Worm (Caenorhabditis elegans): ENCODE data around the gene F35B3.4.

Gene F35B3.4

ce11 chrX:17058340-17058739, 37.6 kb upstream of the F35B3.4 start (continued):
- TF ChIP-seq lin-35 (GFP tag; optimal IDR thresholded peaks at IDR 0.05) (peak in 1 of 2 experiments; percentile 48), Y116A8C.19 (tag; optimal IDR thresholded peaks at IDR 0.05; ENCODE audit: borderline replicate concordance) (no peak), pag-3 (tag; optimal IDR thresholded peaks at IDR 0.05; ENCODE audit: borderline replicate concordance, insufficient read depth) (no peak), nhr-71 (tag; optimal IDR thresholded peaks at IDR 0.05) (peak; percentile 46), ama-1 (optimal IDR thresholded peaks at IDR 0.05) (peak; percentile 16), elt-3 (tag; optimal IDR thresholded peaks at IDR 0.05) (peak in 1 of 6 experiments; percentile 6), mab-9 (GFP tag; IDR thresholded peaks at IDR 0.05) (no peak), hlh-17 (GFP tag; optimal IDR thresholded peaks at IDR 0.05; ENCODE audit: borderline replicate concordance) (no peak), snu-23 (GFP tag; optimal IDR thresholded peaks at IDR 0.05) (peak; percentile 19), nhr-19 (GFP tag; conservative IDR thresholded peaks at IDR 0.05) (peak; percentile 28), fos-1 (tag; optimal IDR thresholded peaks at IDR 0.05) (no peak), skn-1 (tag; optimal IDR thresholded peaks at IDR 0.05) (no peak), nhr-90 (tag; optimal IDR thresholded peaks at IDR 0.05; ENCODE audit: poor library complexity) (no peak), rnt-1 (tag; optimal IDR thresholded peaks at IDR 0.05) (peak; percentile 33)

ce11 chrX:17055836-17056783, 35.4 kb upstream of the F35B3.4 start:
- TF ChIP-seq elt-2 (tag; optimal IDR thresholded peaks at IDR 0.05) (peak; percentile 56), lin-14 (GFP tag; optimal IDR thresholded peaks at IDR 0.05) (peak; percentile 41), sox-4 (tag; optimal IDR thresholded peaks at IDR 0.05) (no peak), lsy-2 (tag; optimal IDR thresholded peaks at IDR 0.05) (no peak), egl-13 (tag; optimal IDR thresholded peaks at IDR 0.05) (no peak), nhr-85 (tag) (peak; percentile 78), efl-1 (optimal IDR thresholded peaks at IDR 0.05) (no peak), efl-1 (GFP tag; optimal IDR thresholded peaks at IDR 0.05 in 1 of 2) (no peak), hlh-17 (GFP tag; optimal IDR thresholded peaks at IDR 0.05; ENCODE audit: borderline replicate concordance) (no peak), vab-15 (tag; optimal IDR thresholded peaks at IDR 0.05) (no peak), irx-1 (tag; optimal IDR thresholded peaks at IDR 0.05) (no peak), snpc-4 (tag; optimal IDR thresholded peaks at IDR 0.05) (peak; percentile 30), blmp-1 (tag; optimal IDR thresholded peaks at IDR 0.05) (peak; percentile 21), nhr-71 (tag; optimal IDR thresholded peaks at IDR 0.05) (peak; percentile 20)

ce11 chrX:17055481-17055835, 34.7 kb upstream of the F35B3.4 start, which contains the start of gene gcy-11:
Gene gcy-11, minus strand, starts transcription at chrX:17055581.
- peak; percentile 6 for TF ChIP-seq snu-23 (GFP tag; optimal IDR thresholded peaks at IDR 0.05)
- peak; percentile 23 for TF ChIP-seq fkh-8 (tag; optimal IDR thresholded peaks at IDR 0.05)
- TF ChIP-seq nhr-47 (tag; optimal IDR thresholded peaks at IDR 0.05) = no peak
- TF ChIP-seq rnt-1 (tag; optimal IDR thresholded peaks at IDR 0.05) = peak; percentile 37
- peak; percentile 10 for TF ChIP-seq lin-39 (tag; optimal IDR thresholded peaks at IDR 0.05)
- TF ChIP-seq zag-1 (tag; optimal IDR thresholded peaks at IDR 0.05) = no peak
- peak; percentile 15 to 18 for TF ChIP-seq lsy-2 (tag; optimal IDR thresholded peaks at IDR 0.05)
- TF ChIP-seq vab-15 (tag; optimal IDR thresholded peaks at IDR 0.05) = no peak
- TF ChIP-seq nhr-71 (tag; optimal IDR thresholded peaks at IDR 0.05) = peak; percentile 60

- TF ChIP-seq lin-13 (GFP tag; optimal IDR thresholded peaks at IDR 0.05) (peak; percentile 30), nhr-71 (tag; optimal IDR thresholded peaks at IDR 0.05) (peak; percentile 55), aly-2 (tag; optimal IDR thresholded peaks at IDR 0.05) (no peak), nhr-20 (tag; optimal IDR thresholded peaks at IDR 0.05) (peak; percentile 46), isw-1 (GFP tag; IDR thresholded peaks at IDR 0.05) (no peak), fkh-10 (GFP tag; optimal IDR thresholded peaks at IDR 0.05) (no peak), lin-14 (GFP tag; optimal IDR thresholded peaks at IDR 0.05) (peak; percentile 50), C34B4.2 (tag; optimal IDR thresholded peaks at IDR 0.05) (no peak), elt-3 (tag; optimal IDR thresholded peaks at IDR 0.05) (peak in 2 of 6 experiments; percentile 22 to 64), snu-23 (GFP tag; optimal IDR thresholded peaks at IDR 0.05) (peak; percentile 18), blmp-1 (tag; optimal IDR thresholded peaks at IDR 0.05) (peak; percentile 88), lsy-2 (tag; optimal IDR thresholded peaks at IDR 0.05) (peak in 1 of 2 experiments; percentile 0), dpl-1 (GFP tag; optimal IDR thresholded peaks at IDR 0.05) (peak in 1 of 3 experiments; percentile 15), dsc-1 (tag; optimal IDR thresholded peaks at IDR 0.05) (no peak), C04F5.9 (tag; optimal IDR thresholded peaks at IDR 0.05) (no peak), C16A3.4 (tag; optimal IDR thresholded peaks at IDR 0.05) (no peak), nhr-85 (tag) (peak; percentile 68), ztf-4 (tag; optimal IDR thresholded peaks at IDR 0.05) (no peak), nhr-76 (tag; optimal IDR thresholded peaks at IDR 0.05) (no peak), fos-1 (tag; optimal IDR thresholded peaks at IDR 0.05) (no peak), nhr-84 (tag; optimal IDR thresholded peaks at IDR 0.05) (no peak), rnt-1 (tag; optimal IDR thresholded peaks at IDR 0.05) (no peak), hlh-4 (tag; optimal IDR thresholded peaks at IDR 0.05) (no peak)
These were observed 33.4 kb upstream of the F35B3.4 start for ce11 chrX:17054121-17054520.
